Fruit fly (Drosophila melanogaster) whole organism, embryonic: ENCODE data around the gene mbm.

Source experiments
- B-H2 ChIP-seq: fragments of 200-800 bp; sonication (Bioruptor generic); optimal IDR thresholded peaks from 2 replicates; lab custom pipeline; 2018; ENCODE audit warnings: missing biosample characterization, mild to moderate bottlenecking, missing genetic modification characterization
- CG11456 ChIP-seq: fragments of 200-800 bp; sonication (Bioruptor generic); IDR thresholded peaks from 3 replicates; pipeline ENCODE4 v1.3.6; 2022; ENCODE audit warnings: missing biosample characterization, missing genetic modification characterization
- CG11723 ChIP-seq: fragments of 200-800 bp; sonication (Bioruptor generic); optimal IDR thresholded peaks from 2 replicates; lab custom pipeline; 2017; ENCODE audit warnings: missing biosample characterization, mild to moderate bottlenecking, missing genetic modification characterization
- CG12391 ChIP-seq: fragments of 200-800 bp; sonication (Bioruptor generic); optimal IDR thresholded peaks from 3 replicates; lab custom pipeline; 2018; ENCODE audit warnings: missing biosample characterization, mild to moderate bottlenecking, missing genetic modification characterization, moderate library complexity
- CG13287 ChIP-seq: fragments of 200-800 bp; sonication (Bioruptor generic); IDR thresholded peaks from 2 replicates; pipeline ENCODE4 v1.3.6; 2022; ENCODE audit warnings: missing biosample characterization, missing genetic modification characterization; ENCODE audit not compliant: partially characterized antibody
- CG13894 ChIP-seq: fragments of 200-800 bp; sonication (Bioruptor generic); optimal IDR thresholded peaks from 3 replicates; lab custom pipeline; 2018; ENCODE audit warnings: missing biosample characterization, mild to moderate bottlenecking, missing genetic modification characterization, moderate library complexity
- CG14860 ChIP-seq: fragments of 200-800 bp; sonication (Bioruptor generic); IDR thresholded peaks from 3 replicates; pipeline ENCODE4 v1.3.6; 2022; ENCODE audit warnings: missing biosample characterization, missing genetic modification characterization; ENCODE audit not compliant: partially characterized antibody
- CG14965 ChIP-seq: fragments of 200-800 bp; sonication (Bioruptor generic); optimal IDR thresholded peaks from 2 replicates; lab custom pipeline; 2016; ENCODE audit warnings: missing biosample characterization, missing genetic modification characterization, borderline replicate concordance
- CG15011 ChIP-seq: fragments of 200-800 bp; sonication (Bioruptor generic); optimal IDR thresholded peaks from 3 replicates; lab custom pipeline; 2018; ENCODE audit warnings: missing biosample characterization, mild to moderate bottlenecking, missing genetic modification characterization
- CG17802 ChIP-seq: fragments of 200-800 bp; sonication (Bioruptor generic); optimal IDR thresholded peaks from 2 replicates; lab custom pipeline; 2018; ENCODE audit warnings: missing biosample characterization, mild to moderate bottlenecking, missing genetic modification characterization, moderate library complexity
- CG2116 ChIP-seq: fragments of 200-800 bp; sonication (Bioruptor generic); optimal IDR thresholded peaks from 3 replicates; lab custom pipeline; 2018; ENCODE audit warnings: missing biosample characterization, mild to moderate bottlenecking, missing genetic modification characterization
- CG30403 ChIP-seq: fragments of 200-800 bp; sonication (Bioruptor generic); optimal IDR thresholded peaks from 3 replicates; lab custom pipeline; 2016; ENCODE audit warnings: missing biosample characterization, missing genetic modification characterization
- CG32767 ChIP-seq: fragments of 200-800 bp; sonication (Bioruptor generic); IDR thresholded peaks from 2 replicates; pipeline ENCODE4 v1.3.6; 2022; ENCODE audit warnings: missing biosample characterization, missing genetic modification characterization
- CG34376 ChIP-seq: fragments of 200-800 bp; sonication (Bioruptor generic); optimal IDR thresholded peaks from 2 replicates; lab custom pipeline; 2018; ENCODE audit warnings: missing biosample characterization, mild to moderate bottlenecking, missing genetic modification characterization
- CG34422 ChIP-seq: fragments of 200-800 bp; sonication (Bioruptor generic); IDR thresholded peaks from 3 replicates; pipeline ENCODE4 v1.3.6; 2022; ENCODE audit warnings: missing biosample characterization, missing genetic modification characterization
- CG3847 ChIP-seq: fragments of 200-800 bp; sonication (Bioruptor generic); IDR thresholded peaks from 2 replicates; pipeline ENCODE4 v1.3.6; 2022; ENCODE audit warnings: missing biosample characterization, missing genetic modification characterization
- CG4617 ChIP-seq: fragments of 200-800 bp; sonication (Bioruptor generic); optimal IDR thresholded peaks from 3 replicates; lab custom pipeline; 2016; ENCODE audit warnings: missing biosample characterization, missing genetic modification characterization, borderline replicate concordance
- CG6854 ChIP-seq: fragments of 200-800 bp; sonication (Bioruptor generic); optimal IDR thresholded peaks from 3 replicates; lab custom pipeline; 2017; ENCODE audit warnings: missing biosample characterization, mild to moderate bottlenecking, missing genetic modification characterization
- CG8089 ChIP-seq: fragments of 200-800 bp; sonication (Bioruptor generic); optimal IDR thresholded peaks from 3 replicates; lab custom pipeline; 2016; ENCODE audit warnings: missing biosample characterization, missing genetic modification characterization
- CG8290 ChIP-seq, 3 experiments: fragments of 200-800 bp; sonication (Bioruptor generic); optimal IDR thresholded peaks; 2 replicates each; lab custom pipeline; 2016 to 2019; ENCODE audit warnings: missing biosample characterization in 3 of 3, missing genetic modification characterization in 3 of 3, mild to moderate bottlenecking in 2 of 3, moderate library complexity in 1 of 3
- CG8765 ChIP-seq: fragments of 200-800 bp; sonication (Bioruptor generic); IDR thresholded peaks from 2 replicates; pipeline ENCODE4 v1.3.6; 2022; ENCODE audit warnings: missing biosample characterization, missing genetic modification characterization
- CG8944 ChIP-seq: fragments of 200-800 bp; sonication (Bioruptor generic); optimal IDR thresholded peaks from 3 replicates; lab custom pipeline; 2016; ENCODE audit warnings: missing biosample characterization, missing genetic modification characterization
- CG9797 ChIP-seq: fragments of 200-800 bp; sonication (Bioruptor generic); optimal IDR thresholded peaks from 3 replicates; lab custom pipeline; 2018; ENCODE audit warnings: missing biosample characterization, mild to moderate bottlenecking, missing genetic modification characterization
- D19A ChIP-seq: fragments of 200-800 bp; optimal IDR thresholded peaks from 3 replicates; lab custom pipeline; 2019; ENCODE audit warnings: missing biosample characterization, mild to moderate bottlenecking, missing genetic modification characterization, moderate library complexity
- Dek ChIP-seq: fragments of 200-800 bp; sonication (Bioruptor generic); optimal IDR thresholded peaks from 3 replicates; lab custom pipeline; 2019; ENCODE audit warnings: missing biosample characterization, mild to moderate bottlenecking, missing genetic modification characterization, moderate library complexity
- Hmr ChIP-seq: fragments of 200-800 bp; sonication (Bioruptor generic); optimal IDR thresholded peaks from 3 replicates; lab custom pipeline; 2017; ENCODE audit warnings: mild to moderate bottlenecking, missing biosample characterization, missing genetic modification reagents, missing genetic modification characterization
- Hsf ChIP-seq: fragments of 200-800 bp; sonication (Bioruptor generic); optimal IDR thresholded peaks from 3 replicates; lab custom pipeline; 2016; ENCODE audit warnings: missing biosample characterization, missing genetic modification characterization
- Max ChIP-seq: fragments of 200-800 bp; sonication (Bioruptor generic); optimal IDR thresholded peaks from 2 replicates; lab custom pipeline; 2016; ENCODE audit warnings: missing biosample characterization, mild to moderate bottlenecking, missing genetic modification characterization
- Neu2 ChIP-seq: fragments of 200-800 bp; sonication (Bioruptor generic); optimal IDR thresholded peaks from 3 replicates; lab custom pipeline; 2016; ENCODE audit warnings: missing biosample characterization, missing genetic modification characterization, borderline replicate concordance
- Pdp1 ChIP-seq, 2 experiments: fragments of 200-800 bp; sonication (Bioruptor generic); optimal IDR thresholded peaks; 3 replicates each; lab custom pipeline; 2016; ENCODE audit warnings: missing biosample characterization in 2 of 2, missing genetic modification characterization in 2 of 2, mild to moderate bottlenecking in 1 of 2, moderate library complexity in 1 of 2
- Ravus ChIP-seq: fragments of 200-800 bp; sonication (Bioruptor generic); IDR thresholded peaks from 2 replicates; pipeline ENCODE4 v1.3.6; 2022; ENCODE audit warnings: missing biosample characterization, missing genetic modification characterization
- Sin3A ChIP-seq: fragments of >200 bp; optimal IDR thresholded peaks from 2 replicates; lab custom pipeline; 2018
- Sry-δ ChIP-seq: fragments of 200-800 bp; sonication (Bioruptor generic); optimal IDR thresholded peaks from 2 replicates; lab custom pipeline; 2016; ENCODE audit warnings: missing biosample characterization, missing genetic modification characterization
- Tbp ChIP-seq: fragments of >200 bp; optimal IDR thresholded peaks from 2 replicates; lab custom pipeline; 2018; ENCODE audit warnings: missing biosample characterization, missing genetic modification characterization
- YL-1 ChIP-seq: fragments of 200-800 bp; sonication (Bioruptor generic); optimal IDR thresholded peaks from 3 replicates; lab custom pipeline; 2017; ENCODE audit warnings: missing biosample characterization, mild to moderate bottlenecking, missing genetic modification characterization
- dm ChIP-seq: fragments of 200-800 bp; sonication (Bioruptor generic); optimal IDR thresholded peaks from 3 replicates; lab custom pipeline; 2016; ENCODE audit warnings: missing biosample characterization, missing genetic modification characterization
- ind ChIP-seq: fragments of 200-800 bp; sonication (Bioruptor generic); optimal IDR thresholded peaks from 3 replicates; lab custom pipeline; 2016; ENCODE audit warnings: missing biosample characterization, missing genetic modification characterization
- insv ChIP-seq, 2 experiments: fragments of 200-800 bp; sonication (Bioruptor generic); optimal IDR thresholded peaks; 3 replicates each; lab custom pipeline; 2016 to 2018; ENCODE audit warnings: missing biosample characterization in 2 of 2, missing genetic modification characterization in 2 of 2
- inv ChIP-seq: fragments of 200-800 bp; sonication (Bioruptor generic); IDR thresholded peaks from 2 replicates; pipeline ENCODE4 v1.3.6; 2022; ENCODE audit warnings: missing biosample characterization, missing genetic modification characterization; ENCODE audit not compliant: partially characterized antibody
- luna ChIP-seq: fragments of 200-800 bp; sonication (Bioruptor generic); optimal IDR thresholded peaks from 2 replicates; lab custom pipeline; 2016; ENCODE audit warnings: missing biosample characterization, missing genetic modification characterization
- nerfin-1 ChIP-seq: fragments of 200-800 bp; sonication (Bioruptor generic); optimal IDR thresholded peaks from 3 replicates; lab custom pipeline; 2019; ENCODE audit warnings: missing biosample characterization, mild to moderate bottlenecking, missing genetic modification characterization, moderate library complexity
- pfk ChIP-seq: fragments of 200-800 bp; sonication (Bioruptor generic); optimal IDR thresholded peaks from 2 replicates; lab custom pipeline; 2018; ENCODE audit warnings: missing biosample characterization, mild to moderate bottlenecking, missing genetic modification characterization, moderate library complexity
- ssp ChIP-seq: fragments of 200-800 bp; sonication (Bioruptor generic); IDR thresholded peaks from 2 replicates; pipeline ENCODE4 v1.3.6; 2022; ENCODE audit warnings: missing biosample characterization, missing genetic modification characterization
- sug ChIP-seq: fragments of 200-800 bp; optimal IDR thresholded peaks from 2 replicates; lab custom pipeline; 2019; ENCODE audit warnings: missing biosample characterization, mild to moderate bottlenecking, missing genetic modification characterization, moderate library complexity
- toy ChIP-seq: fragments of 200-800 bp; sonication (Bioruptor generic); IDR thresholded peaks from 2 replicates; pipeline ENCODE4 v1.3.6; 2022; ENCODE audit warnings: missing biosample characterization, missing genetic modification characterization
- tup ChIP-seq: fragments of 200-800 bp; sonication (Bioruptor generic); optimal IDR thresholded peaks from 2 replicates; lab custom pipeline; 2016; ENCODE audit warnings: missing biosample characterization, mild to moderate bottlenecking, missing genetic modification characterization, moderate library complexity
- unpg ChIP-seq: fragments of 200-800 bp; sonication (Bioruptor generic); optimal IDR thresholded peaks from 3 replicates; lab custom pipeline; 2018; ENCODE audit warnings: missing biosample characterization, mild to moderate bottlenecking, missing genetic modification characterization, moderate library complexity
- zfh2 ChIP-seq: fragments of 200-800 bp; sonication (Bioruptor generic); optimal IDR thresholded peaks from 2 replicates; lab custom pipeline; 2016; ENCODE audit warnings: missing biosample characterization, missing genetic modification characterization

The mbm gene

dm6 chr2L:294452-295362 is 21.2 kb upstream of the mbm start, which contains the start of the genes U2af38 and Stip1 (continued):
- TF ChIP-seq CG34422 (peak; percentile 68; the same call in 2 of the 3 replicates), Tbp (GFP tag; lab: Kevin White, UChicago) (no peak), CG13287 (GFP tag; lab: Robert Waterston, UW) (peak; percentile 80), inv (GFP tag; lab: Robert Waterston, UW) (no peak), CG2116 (GFP tag; lab: Kevin White, UChicago) (peak; percentile 95), CG3847 (GFP tag; lab: Robert Waterston, UW) (peak; percentile 55), Hsf (peak; percentile 51), CG11723 (no peak), dm (peak; percentile 8), CG30403 (GFP tag; lab: Kevin White, UChicago) (peak; percentile 28), CG8765 (GFP tag; lab: Robert Waterston, UW) (no peak), CG15011 (GFP tag; lab: Kevin White, UChicago) (no peak), Pdp1 (GFP tag; optimal IDR thresholded peaks at IDR 0.05; lab: Kevin White, UChicago) (peak in 1 of 2 experiments; percentile 11), nerfin-1 (tag; lab: Kevin White, UChicago) (peak; percentile 7), Sry-δ (peak; percentile 40), pfk (GFP tag; lab: Kevin White, UChicago) (peak; percentile 13), Sin3A (peak; percentile 38), zfh2 (GFP tag; lab: Kevin White, UChicago) (peak; percentile 6), Dek (tag; lab: Kevin White, UChicago) (peak; percentile 14), insv (GFP tag; optimal IDR thresholded peaks at IDR 0.05; lab: Kevin White, UChicago) (no peak), CG6854 (no peak), D19A (peak; percentile 15), Hmr (no peak), CG32767 (GFP tag; lab: Robert Waterston, UW) (no peak), CG14965 (GFP tag; lab: Kevin White, UChicago) (no peak), B-H2 (peak; percentile 80), sug (tag; lab: Kevin White, UChicago) (peak; percentile 42), YL-1 (GFP tag; lab: Kevin White, UChicago) (peak; percentile 84), CG11456 (GFP tag; lab: Robert Waterston, UW) (no peak), Ravus (no peak), Neu2 (GFP tag; lab: Kevin White, UChicago) (peak; percentile 54), CG34376 (GFP tag; lab: Kevin White, UChicago) (peak; percentile 34), unpg (GFP tag; lab: Kevin White, UChicago) (no peak), tup (GFP tag; lab: Kevin White, UChicago) (no peak), luna (GFP tag; lab: Kevin White, UChicago) (no peak), CG14860 (GFP tag; lab: Robert Waterston, UW) (0 out of 3 replicates have a peak, but pooled peaks have one; percentile 27), ind (peak; percentile 4), toy (GFP tag; lab: Robert Waterston, UW) (no peak), CG12391 (tag; lab: Kevin White, UChicago) (peak; percentile 64), CG4617 (GFP tag; lab: Kevin White, UChicago) (peak; percentile 51), CG8290 (GFP tag; optimal IDR thresholded peaks at IDR 0.05; lab: Kevin White, UChicago) (peak; percentile 2), CG8290 (tag; optimal IDR thresholded peaks at IDR 0.05; lab: Kevin White, UChicago) (peak in 1 of 2 experiments; percentile 20), CG17802 (tag; lab: Kevin White, UChicago) (no peak), CG9797 (GFP tag; lab: Kevin White, UChicago) (peak; percentile 38), ssp (GFP tag; lab: Robert Waterston, UW) (0 out of 2 replicates have a peak, but pooled peaks have one; percentile 12), CG13894 (peak; percentile 63), CG8089 (GFP tag; lab: Kevin White, UChicago) (no peak), Max (GFP tag; lab: Kevin White, UChicago) (no peak), CG8944 (GFP tag; lab: Kevin White, UChicago) (peak; percentile 2)
